Worm (Caenorhabditis elegans) whole organism, L1 larva: ENCODE measurements around the gene C08F11.3.

Experiments used
- elt-2 ChIP-seq: sonication (generic microtip); optimal IDR thresholded peaks from 2 replicates; lab custom pipeline; 2016; ENCODE audit warnings: missing genetic modification characterization, mild to moderate bottlenecking, inconsistent platforms, missing compliant biosample characterization, missing genetic modification reagents
- fkh-10 ChIP-seq: sonication (generic microtip); optimal IDR thresholded peaks from 2 replicates; lab custom pipeline; 2017; ENCODE audit warnings: missing biosample characterization, missing genetic modification reagents, missing genetic modification characterization
- hpl-2 ChIP-seq: fragments of 150-350 bp; optimal IDR thresholded peaks from 2 replicates; lab custom pipeline; 2014; ENCODE audit warnings: missing biosample characterization, missing genetic modification reagents, missing genetic modification characterization
- mdl-1 ChIP-seq, 2 experiments: fragments of 150-350 bp; optimal IDR thresholded peaks; 2 replicates each; lab custom pipeline; 2014 to 2017; ENCODE audit warnings: missing biosample characterization in 2 of 2, missing genetic modification characterization in 2 of 2, inconsistent platforms in 1 of 2
- mef-2 ChIP-seq: fragments of 150-350 bp; optimal IDR thresholded peaks from 2 replicates; lab custom pipeline; 2014; ENCODE audit warnings: missing biosample characterization, missing genetic modification characterization
- mep-1 ChIP-seq: fragments of 150-350 bp; optimal IDR thresholded peaks from 2 replicates; lab custom pipeline; 2014; ENCODE audit warnings: missing biosample characterization, missing genetic modification characterization
- nhr-11 ChIP-seq: fragments of 150-350 bp; optimal IDR thresholded peaks from 2 replicates; lab custom pipeline; 2014; ENCODE audit warnings: missing biosample characterization, missing genetic modification characterization
- nhr-76 ChIP-seq: sonication (generic microtip); optimal IDR thresholded peaks from 2 replicates; lab custom pipeline; 2017; ENCODE audit warnings: missing biosample characterization, missing genetic modification characterization
- pqm-1 ChIP-seq: sonication (generic microtip); optimal IDR thresholded peaks from 3 replicates; lab custom pipeline; 2017; ENCODE audit warnings: missing biosample characterization, missing genetic modification characterization
- skn-1 ChIP-seq: fragments of 150-350 bp; optimal IDR thresholded peaks from 2 replicates; lab custom pipeline; 2014; ENCODE audit warnings: missing biosample characterization, missing genetic modification characterization
- tbx-2 ChIP-seq: sonication (generic microtip); optimal IDR thresholded peaks from 2 replicates; lab custom pipeline; 2016; ENCODE audit warnings: missing genetic modification characterization, missing compliant biosample characterization
- unc-62 ChIP-seq: fragments of 150-350 bp; optimal IDR thresholded peaks from 2 replicates; lab custom pipeline; 2014; ENCODE audit warnings: missing biosample characterization, missing genetic modification reagents, missing genetic modification characterization
- zag-1 ChIP-seq: fragments of 150-350 bp; optimal IDR thresholded peaks from 2 replicates; lab custom pipeline; 2014; ENCODE audit warnings: missing biosample characterization, missing genetic modification characterization
- ztf-11 ChIP-seq, 2 experiments: sonication (generic microtip); optimal IDR thresholded peaks; 2 replicates each; lab custom pipeline; 2016 to 2017; ENCODE audit warnings: missing genetic modification characterization in 2 of 2, missing biosample characterization in 1 of 2, missing compliant biosample characterization in 1 of 2

- TF ChIP-seq skn-1 (tag; lab: Kevin White, UChicago) (no peak), mep-1 (tag; lab: Kevin White, UChicago) (no peak), ztf-11 (tag; optimal IDR thresholded peaks at IDR 0.05; lab: Kevin White, UChicago) (no peak), pqm-1 (tag; lab: Kevin White, UChicago) (no peak), mef-2 (tag; lab: Kevin White, UChicago) (no peak), mdl-1 (tag; optimal IDR thresholded peaks at IDR 0.05; lab: Kevin White, UChicago) (no peak), elt-2 (tag; lab: Kevin White, UChicago) (no peak), unc-62 (GFP tag; lab: Kevin White, UChicago) (no peak), nhr-76 (tag; lab: Kevin White, UChicago) (no peak), tbx-2 (tag; lab: Kevin White, UChicago) (no peak), hpl-2 (no peak), fkh-10 (GFP tag; lab: Kevin White, UChicago) (no peak), nhr-11 (tag; lab: Kevin White, UChicago) (no peak), zag-1 (tag; lab: Kevin White, UChicago) (no peak)
These were observed 45.8 kb downstream of the C08F11.3 start for ce11 chrIV:13665073-13665472.
